Fruit fly (Drosophila melanogaster) whole organism, prepupa: ENCODE measurements around the gene CG13721.

Experiments used
- Blimp-1 ChIP-seq: fragments of 200-800 bp; sonication (Bioruptor generic); optimal IDR thresholded peaks from 3 replicates; lab custom pipeline; 2017; ENCODE audit warnings: missing biosample characterization, missing genetic modification characterization, mild to moderate bottlenecking, moderate library complexity, missing genetic modification reagents
- CG10631 ChIP-seq: fragments of 200-800 bp; sonication (Bioruptor generic); optimal IDR thresholded peaks from 2 replicates; lab custom pipeline; 2016; ENCODE audit warnings: missing biosample characterization, missing genetic modification characterization
- CG16779 ChIP-seq: fragments of 200-800 bp; sonication (Bioruptor generic); optimal IDR thresholded peaks from 3 replicates; lab custom pipeline; 2017; ENCODE audit warnings: missing biosample characterization, mild to moderate bottlenecking, missing genetic modification characterization
- CG4318 ChIP-seq: fragments of 200-800 bp; sonication (Bioruptor generic); optimal IDR thresholded peaks from 3 replicates; lab custom pipeline; 2017; ENCODE audit warnings: missing biosample characterization, mild to moderate bottlenecking, missing genetic modification characterization
- CG6792 ChIP-seq: fragments of 200-800 bp; sonication (Bioruptor generic); optimal IDR thresholded peaks from 3 replicates; lab custom pipeline; 2016; ENCODE audit warnings: missing biosample characterization, missing genetic modification characterization
- CG8319 ChIP-seq: fragments of 200-800 bp; sonication (Bioruptor generic); optimal IDR thresholded peaks from 3 replicates; lab custom pipeline; 2016; ENCODE audit warnings: missing biosample characterization, missing genetic modification characterization
- Eip93F ChIP-seq: fragments of 200-800 bp; sonication (Bioruptor generic); optimal IDR thresholded peaks from 2 replicates; lab custom pipeline; 2016; ENCODE audit warnings: missing biosample characterization, mild to moderate bottlenecking, missing genetic modification characterization
- Hr39 ChIP-seq: fragments of 200-800 bp; sonication (Bioruptor generic); optimal IDR thresholded peaks from 2 replicates; lab custom pipeline; 2016; ENCODE audit warnings: missing biosample characterization, missing genetic modification characterization
- Lpt ChIP-seq: fragments of 200-800 bp; sonication (Bioruptor generic); optimal IDR thresholded peaks from 3 replicates; lab custom pipeline; 2016; ENCODE audit warnings: missing biosample characterization, missing genetic modification characterization
- OdsH ChIP-seq: fragments of 200-800 bp; sonication (Bioruptor generic); optimal IDR thresholded peaks from 3 replicates; lab custom pipeline; 2016; ENCODE audit warnings: missing biosample characterization, missing genetic modification characterization
- Sox102F ChIP-seq: fragments of 200-800 bp; sonication (Bioruptor generic); optimal IDR thresholded peaks from 2 replicates; lab custom pipeline; 2016; ENCODE audit warnings: missing biosample characterization, mild to moderate bottlenecking, missing genetic modification characterization
- dac ChIP-seq: fragments of 200-800 bp; sonication (Bioruptor generic); optimal IDR thresholded peaks from 2 replicates; lab custom pipeline; 2017; ENCODE audit warnings: missing biosample characterization, mild to moderate bottlenecking, missing genetic modification characterization
- dsx ChIP-seq: fragments of 200-800 bp; optimal IDR thresholded peaks from 3 replicates; lab custom pipeline; 2019; ENCODE audit warnings: missing biosample characterization, mild to moderate bottlenecking, missing genetic modification characterization, moderate library complexity; ENCODE audit not compliant: poor library complexity, severe bottlenecking

DNA sequence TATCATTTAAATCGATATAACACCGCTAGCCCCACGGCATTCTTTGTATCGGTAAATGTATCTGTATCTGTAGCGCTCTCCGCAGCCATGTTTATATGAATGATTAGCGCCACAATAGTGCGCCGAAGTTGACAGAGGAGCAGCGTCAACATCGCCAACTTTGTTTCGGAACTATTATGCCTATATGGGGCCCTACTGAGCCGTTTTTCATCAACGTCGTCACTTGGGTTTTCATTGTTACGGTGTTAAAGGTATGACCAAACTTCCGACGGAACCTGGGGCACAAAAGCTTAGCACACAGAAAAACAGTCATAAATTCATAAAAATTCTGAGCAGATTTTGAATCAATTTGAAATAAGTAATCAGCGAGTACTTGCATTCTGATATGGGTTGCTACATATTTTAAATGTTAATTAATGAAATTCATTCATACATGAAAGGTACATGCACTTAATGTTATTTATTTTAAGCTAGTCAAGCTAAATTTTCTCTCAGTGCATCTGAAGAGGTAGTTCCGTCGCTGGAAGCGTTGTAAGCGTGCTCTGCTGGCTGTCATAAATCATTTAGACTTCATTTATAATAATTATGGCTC lies 36.0 kb downstream of the CG13721 start, which contains the start of gene CG15023:
- no peak for TF ChIP-seq OdsH (GFP tag; lab: Kevin White, UChicago)
- no peak for TF ChIP-seq Lpt (GFP tag; lab: Kevin White, UChicago)
- no peak for TF ChIP-seq CG4318
- TF ChIP-seq CG8319 (GFP tag; lab: Kevin White, UChicago), result no peak
- TF ChIP-seq Eip93F (GFP tag; lab: Kevin White, UChicago), result no peak
- no peak for TF ChIP-seq Hr39 (GFP tag; lab: Kevin White, UChicago)
- TF ChIP-seq CG6792, result no peak
- TF ChIP-seq CG16779 (tag; lab: Kevin White, UChicago), result no peak
- TF ChIP-seq Sox102F, result no peak
- no peak for TF ChIP-seq CG10631 (GFP tag; lab: Kevin White, UChicago)
- no peak for TF ChIP-seq dsx (GFP tag; lab: Kevin White, UChicago)
- no peak for TF ChIP-seq dac (GFP tag; lab: Kevin White, UChicago)
- TF ChIP-seq Blimp-1 (GFP tag; lab: Kevin White, UChicago), result no peak
